Worm (Caenorhabditis elegans): ENCODE results near the gene lbp-1.
A peak's percentile ranks its signal among the peaks of the same experiment; 100 is the strongest.

- TF ChIP-seq nhr-19 (GFP tag; conservative IDR thresholded peaks at IDR 0.05) (no peak), lin-15B (tag; optimal IDR thresholded peaks at IDR 0.05) (no peak), nhr-90 (tag; optimal IDR thresholded peaks at IDR 0.05; ENCODE audit: poor library complexity) (peak; percentile 34), efl-1 (optimal IDR thresholded peaks at IDR 0.05) (no peak), efl-1 (GFP tag; optimal IDR thresholded peaks at IDR 0.05 in 1 of 2) (no peak), lsy-2 (tag; optimal IDR thresholded peaks at IDR 0.05) (no peak), aly-2 (tag; optimal IDR thresholded peaks at IDR 0.05) (no peak), ceh-90 (tag; optimal IDR thresholded peaks at IDR 0.05) (no peak), fos-1 (tag; optimal IDR thresholded peaks at IDR 0.05) (no peak)
These were observed 31.2 kb downstream of the lbp-1 start for ce11 chrX:3290147-3290546.

Measured in whole organism, L1 larva.